Worm (Caenorhabditis elegans): Measurements from ENCODE around the gene F28E10.1.

Gene F28E10.1

ce11 chrIV:4541195-4541594 lies 27.4 kb upstream of the F28E10.1 start:
- no peak for TF ChIP-seq snpc-4 (GFP tag; optimal IDR thresholded peaks at IDR 0.05)
- no peak for TF ChIP-seq snpc-4 (tag; optimal IDR thresholded peaks at IDR 0.05)
- no peak for TF ChIP-seq F55B11.4 (tag; optimal IDR thresholded peaks at IDR 0.05; ENCODE audit: borderline replicate concordance, insufficient read depth)
- no peak for TF ChIP-seq nhr-120 (GFP tag; IDR thresholded peaks at IDR 0.05)
- no peak for TF ChIP-seq attf-6 (GFP tag; IDR thresholded peaks at IDR 0.05)
- no peak for TF ChIP-seq dpl-1 (GFP tag; optimal IDR thresholded peaks at IDR 0.05)
- no peak for TF ChIP-seq nfyb-1 (GFP tag; IDR thresholded peaks at IDR 0.05)
- no peak for TF ChIP-seq aptf-3 (GFP tag; IDR thresholded peaks at IDR 0.05)
- TF ChIP-seq dpff-1 (tag; optimal IDR thresholded peaks at IDR 0.05): no peak
- TF ChIP-seq F49E8.2 (tag; optimal IDR thresholded peaks at IDR 0.05; ENCODE audit: insufficient read depth): no peak
- TF ChIP-seq T07F8.4 (tag; optimal IDR thresholded peaks at IDR 0.05): no peak
- TF ChIP-seq rcor-1 (GFP tag; IDR thresholded peaks at IDR 0.05): no peak
- TF ChIP-seq ceh-40 (GFP tag; IDR thresholded peaks at IDR 0.05): no peak
- TF ChIP-seq Y53G8AR.9 (GFP tag; conservative IDR thresholded peaks at IDR 0.05): no peak
- no peak for TF ChIP-seq nfya-1 (tag; optimal IDR thresholded peaks at IDR 0.05; ENCODE audit: borderline replicate concordance, insufficient read depth)
- TF ChIP-seq nhr-179 (tag; optimal IDR thresholded peaks at IDR 0.05): no peak

- TF ChIP-seq ztf-26 (tag; optimal IDR thresholded peaks at IDR 0.05) (no peak), snpc-4 (GFP tag; optimal IDR thresholded peaks at IDR 0.05) (no peak), snpc-4 (tag; optimal IDR thresholded peaks at IDR 0.05) (no peak), ceh-100 (GFP tag; IDR thresholded peaks at IDR 0.05) (no peak), F52B5.7 (tag; optimal IDR thresholded peaks at IDR 0.05) (no peak)
Observed at ce11 chrIV:4542972-4543371, 25.7 kb upstream of the F28E10.1 start.

DNA sequence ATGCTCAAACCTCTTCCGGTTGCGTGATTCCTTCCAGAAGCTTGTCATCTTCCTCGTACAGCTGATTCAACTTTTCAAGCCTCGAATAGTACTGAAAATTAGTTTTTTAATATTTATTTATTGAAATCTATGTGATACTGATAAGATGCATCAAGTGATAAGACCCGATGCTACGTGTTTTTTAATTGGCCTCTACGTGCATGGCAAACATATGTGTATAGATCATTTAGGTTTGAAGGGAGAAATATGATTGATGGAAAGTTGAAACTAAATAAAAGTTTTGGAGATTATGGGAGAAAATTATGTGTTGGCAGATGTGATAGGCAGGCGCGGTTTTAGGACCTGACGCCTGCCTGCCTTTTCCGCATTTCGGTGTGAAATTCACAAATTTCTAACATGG lies 24.4 kb upstream of the F28E10.1 start:
- TF ChIP-seq nhr-179 (tag; optimal IDR thresholded peaks at IDR 0.05) (no peak), hrde-1 (tag; optimal IDR thresholded peaks at IDR 0.05; ENCODE audit: borderline replicate concordance) (no peak), nfya-2 (GFP tag; IDR thresholded peaks at IDR 0.05) (no peak), dox-1 (GFP tag; IDR thresholded peaks at IDR 0.05) (0 out of 2 replicates have a peak, but pooled peaks have one; percentile 28), let-607 (tag; optimal IDR thresholded peaks at IDR 0.05) (peak; percentile 80 to 86), ztf-6 (GFP tag; IDR thresholded peaks at IDR 0.05) (no peak), pbrm-1 (GFP tag; IDR thresholded peaks at IDR 0.05) (no peak), C17E4.6 (GFP tag; IDR thresholded peaks at IDR 0.05) (no peak), hmg-1.2 (GFP tag; IDR thresholded peaks at IDR 0.05) (no peak), rpc-1 (optimal IDR thresholded peaks at IDR 0.05) (no peak), rpc-1 (tag; optimal IDR thresholded peaks at IDR 0.05) (no peak), F37B4.10 (GFP tag; IDR thresholded peaks at IDR 0.05) (no peak), snpc-1.3 (tag; optimal IDR thresholded peaks at IDR 0.05; ENCODE audit: insufficient read depth) (no peak), hlh-26 (GFP tag; conservative IDR thresholded peaks at IDR 0.05) (no peak), nhr-80 (tag; optimal IDR thresholded peaks at IDR 0.05) (peak; percentile 88)

DNA sequence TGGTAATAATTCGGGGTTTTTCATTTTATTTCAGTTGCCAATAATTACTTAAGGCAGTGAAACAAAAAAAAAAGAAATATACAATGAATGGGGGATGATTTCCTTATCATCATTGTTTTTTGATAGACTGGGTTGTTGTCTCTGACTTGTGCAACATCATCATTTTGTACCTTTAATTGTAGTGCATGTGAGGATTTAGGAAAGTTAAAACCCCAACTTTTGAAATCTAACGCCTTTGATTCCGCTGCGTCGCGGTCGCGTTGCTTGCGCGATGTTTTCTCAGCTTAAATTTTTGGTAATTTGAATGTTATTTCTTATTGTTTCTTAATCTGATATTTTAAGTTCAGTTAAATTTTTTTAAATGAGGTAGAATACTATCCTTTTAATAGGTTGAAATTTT lies 22.8 kb upstream of the F28E10.1 start, which contains the start of gene ZK185.5:
Gene ZK185.5, minus strand, starts transcription at position 101 of the 400 bp plus-strand sequence.
- TF ChIP-seq bed-2 (GFP tag; IDR thresholded peaks at IDR 0.05) (no peak), K11D2.4 (GFP tag; IDR thresholded peaks at IDR 0.05) (no peak)

All from whole organism, young adult.